Fruit fly (Drosophila melanogaster): ENCODE measurements around the gene NimC4.

Gene NimC4

dm6 chr2L:14021646-14022129, 25.7 kb upstream of the NimC4 start:
- no peak for TF ChIP-seq cic (GFP tag; optimal IDR thresholded peaks at IDR 0.05)
- TF ChIP-seq pad (GFP tag; optimal IDR thresholded peaks at IDR 0.05), result peak; percentile 98
- TF ChIP-seq kay (GFP tag; ENCODE audit: borderline replicate concordance), result no peak
- peak; percentile 74 for TF ChIP-seq ovo (GFP tag; optimal IDR thresholded peaks at IDR 0.05)

- TF ChIP-seq CG33017 (tag; optimal IDR thresholded peaks at IDR 0.05), result peak; percentile 93
- peak; percentile 28 for TF ChIP-seq cic (GFP tag; optimal IDR thresholded peaks at IDR 0.05)
- peak; percentile 57 for TF ChIP-seq pad (GFP tag; optimal IDR thresholded peaks at IDR 0.05)
- TF ChIP-seq bab1 (GFP tag; optimal IDR thresholded peaks at IDR 0.05), result peak; percentile 77
- peak; percentile 38 for TF ChIP-seq Mnt (GFP tag; optimal IDR thresholded peaks at IDR 0.05)
- TF ChIP-seq ovo (GFP tag; optimal IDR thresholded peaks at IDR 0.05), result no peak
- TF ChIP-seq CG12768 (GFP tag; optimal IDR thresholded peaks at IDR 0.05), result peak; percentile 71
- peak; percentile 20 for TF ChIP-seq CG1620 (GFP tag; optimal IDR thresholded peaks at IDR 0.05)
- TF ChIP-seq kay (GFP tag; ENCODE audit: borderline replicate concordance), result peak; percentile 67
- TF ChIP-seq Hr96 (GFP tag; optimal IDR thresholded peaks at IDR 0.05), result peak; percentile 29
- peak; percentile 88 for TF ChIP-seq CG14711 (tag; optimal IDR thresholded peaks at IDR 0.05)
- no peak for TF ChIP-seq cnc (optimal IDR thresholded peaks at IDR 0.05)
- peak; percentile 20 for TF ChIP-seq toe (GFP tag; optimal IDR thresholded peaks at IDR 0.05)
- TF ChIP-seq CG11617 (GFP tag; optimal IDR thresholded peaks at IDR 0.05), result peak; percentile 81
- TF ChIP-seq CG5204 (GFP tag; optimal IDR thresholded peaks at IDR 0.05), result peak; percentile 64
- TF ChIP-seq Clk (GFP tag; optimal IDR thresholded peaks at IDR 0.05), result peak; percentile 32
- peak; percentile 94 for TF ChIP-seq CG7045 (GFP tag; optimal IDR thresholded peaks at IDR 0.05)
- TF ChIP-seq tj (GFP tag; optimal IDR thresholded peaks at IDR 0.05), result peak; percentile 85
- no peak for TF ChIP-seq Crg-1 (GFP tag; optimal IDR thresholded peaks at IDR 0.05)
- TF ChIP-seq CG7101 (tag; optimal IDR thresholded peaks at IDR 0.05), result peak; percentile 92
Measured at dm6 chr2L:14022130-14022735, 25.1 kb upstream of the NimC4 start.

- peak in 1 of 2 experiments; percentile 30 for TF ChIP-seq cnc (optimal IDR thresholded peaks at IDR 0.05)
- peak; percentile 2 for TF ChIP-seq kay (GFP tag; ENCODE audit: borderline replicate concordance)
- no peak for TF ChIP-seq CG7101 (tag; optimal IDR thresholded peaks at IDR 0.05)
Measured at dm6 chr2L:14023136-14024050, 24.0 kb upstream of the NimC4 start.

dm6 chr2L:14024051-14024745, 23.2 kb upstream of the NimC4 start:
- peak; percentile 91 for TF ChIP-seq CG5204 (GFP tag; optimal IDR thresholded peaks at IDR 0.05)
- peak; percentile 98 for TF ChIP-seq kay (GFP tag; ENCODE audit: borderline replicate concordance)
- TF ChIP-seq cnc (optimal IDR thresholded peaks at IDR 0.05), result no peak
- peak; percentile 97 for TF ChIP-seq ovo (GFP tag; optimal IDR thresholded peaks at IDR 0.05)
- TF ChIP-seq bab1 (GFP tag; optimal IDR thresholded peaks at IDR 0.05), result no peak
- TF ChIP-seq tj (GFP tag; optimal IDR thresholded peaks at IDR 0.05), result peak; percentile 62
- TF ChIP-seq pad (GFP tag; optimal IDR thresholded peaks at IDR 0.05), result peak; percentile 89
- peak; percentile 85 for TF ChIP-seq toe (GFP tag; optimal IDR thresholded peaks at IDR 0.05)
- peak; percentile 97 for TF ChIP-seq CG7045 (GFP tag; optimal IDR thresholded peaks at IDR 0.05)
- TF ChIP-seq Crg-1 (GFP tag; optimal IDR thresholded peaks at IDR 0.05), result peak; percentile 98
- peak; percentile 91 for TF ChIP-seq Clk (GFP tag; optimal IDR thresholded peaks at IDR 0.05)
- peak; percentile 83 for TF ChIP-seq CG33017 (tag; optimal IDR thresholded peaks at IDR 0.05)
- TF ChIP-seq CG12768 (GFP tag; optimal IDR thresholded peaks at IDR 0.05), result peak; percentile 95
- peak; percentile 94 for TF ChIP-seq CG7101 (tag; optimal IDR thresholded peaks at IDR 0.05)
- TF ChIP-seq Hr96 (GFP tag; optimal IDR thresholded peaks at IDR 0.05), result peak; percentile 94
- TF ChIP-seq cic (GFP tag; optimal IDR thresholded peaks at IDR 0.05), result peak; percentile 96
- peak; percentile 90 for TF ChIP-seq CG1620 (GFP tag; optimal IDR thresholded peaks at IDR 0.05)
- TF ChIP-seq CG14711 (tag; optimal IDR thresholded peaks at IDR 0.05), result peak; percentile 86
- TF ChIP-seq Mnt (GFP tag; optimal IDR thresholded peaks at IDR 0.05), result peak; percentile 76
- peak; percentile 82 for TF ChIP-seq CG11617 (GFP tag; optimal IDR thresholded peaks at IDR 0.05)

dm6 chr2L:14024746-14025105, 22.7 kb upstream of the NimC4 start:
- TF ChIP-seq toe (GFP tag; optimal IDR thresholded peaks at IDR 0.05) (no peak), tj (GFP tag; optimal IDR thresholded peaks at IDR 0.05) (no peak), CG14711 (tag; optimal IDR thresholded peaks at IDR 0.05) (no peak)

dm6 chr2L:14025485-14025933, 21.9 kb upstream of the NimC4 start:
- TF ChIP-seq pad (GFP tag; optimal IDR thresholded peaks at IDR 0.05) (no peak), CG33017 (tag; optimal IDR thresholded peaks at IDR 0.05) (no peak), tj (GFP tag; optimal IDR thresholded peaks at IDR 0.05) (no peak), CG11617 (GFP tag; optimal IDR thresholded peaks at IDR 0.05) (no peak), toe (GFP tag; optimal IDR thresholded peaks at IDR 0.05) (no peak), CG14711 (tag; optimal IDR thresholded peaks at IDR 0.05) (no peak), Crg-1 (GFP tag; optimal IDR thresholded peaks at IDR 0.05) (no peak), Clk (GFP tag; optimal IDR thresholded peaks at IDR 0.05) (no peak), Hr96 (GFP tag; optimal IDR thresholded peaks at IDR 0.05) (no peak), cnc (optimal IDR thresholded peaks at IDR 0.05) (no peak), CG7101 (tag; optimal IDR thresholded peaks at IDR 0.05) (no peak)
